Worm (Caenorhabditis elegans) whole organism, L3 larva: ENCODE data around the gene srv-26.

Experiments
- ama-1 ChIP-seq: fragments of 150-350 bp; optimal IDR thresholded peaks from 2 replicates; lab custom pipeline; 2018
- fkh-10 ChIP-seq: sonication (generic microtip); optimal IDR thresholded peaks from 2 replicates; lab custom pipeline; 2017; ENCODE audit warnings: missing biosample characterization, missing genetic modification reagents, missing genetic modification characterization

DNA sequence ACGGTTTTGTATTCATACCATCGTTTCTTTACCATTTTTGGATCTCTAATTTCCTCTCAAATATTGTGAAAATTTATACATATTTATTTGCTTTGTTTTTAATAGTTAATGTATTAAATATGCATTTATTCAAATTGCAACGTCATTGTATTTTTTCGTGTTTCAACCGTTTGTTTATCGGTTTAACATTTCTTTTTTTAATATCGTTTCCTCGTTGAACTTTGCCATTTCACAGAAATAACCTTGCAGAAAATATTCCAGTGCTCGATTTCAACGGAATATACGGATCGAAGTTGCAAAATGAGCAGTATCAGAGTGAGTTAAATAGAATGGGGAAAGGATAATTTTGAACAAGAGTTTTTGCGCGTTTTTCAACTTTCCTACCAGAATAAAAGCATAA lies 27.7 kb upstream of the srv-26 start, which contains the start of gene seu-1:
- TF ChIP-seq ama-1 (lab: Kevin White, UChicago) (no peak), fkh-10 (no peak)
